Fruit fly (Drosophila melanogaster): ENCODE results near the gene Or94a.

Gene Or94a

dm6 chr3R:22998623-22999179 lies 11.6 kb downstream of the Or94a start:
- TF ChIP-seq EcR (GFP tag; optimal IDR thresholded peaks at IDR 0.05) (no peak), CG34367 (tag; optimal IDR thresholded peaks at IDR 0.05) (no peak), rn (GFP tag; IDR thresholded peaks at IDR 0.05) (no peak), CG8301 (tag; optimal IDR thresholded peaks at IDR 0.05) (no peak), fd96Ca (GFP tag; IDR thresholded peaks at IDR 0.05) (no peak)

dm6 chr3R:23004161-23004560 lies 17.1 kb downstream of the Or94a start:
- TF ChIP-seq CG4496 (GFP tag; IDR thresholded peaks at IDR 0.05) (peak; percentile 84), Ets98B (GFP tag; IDR thresholded peaks at IDR 0.05) (0 out of 2 replicates have a peak, but pooled peaks have one; percentile 11), D1 (tag; optimal IDR thresholded peaks at IDR 0.05) (no peak), fd96Ca (GFP tag; IDR thresholded peaks at IDR 0.05) (peak; percentile 54; the same call in 2 of the 3 replicates), CG32121 (GFP tag; IDR thresholded peaks at IDR 0.05) (no peak)

- TF ChIP-seq CG14655 (GFP tag; optimal IDR thresholded peaks at IDR 0.05) (peak; percentile 26), CG9948 (tag; optimal IDR thresholded peaks at IDR 0.05) (no peak), CG13204 (GFP tag; optimal IDR thresholded peaks at IDR 0.05) (no peak), CG12605 (GFP tag; IDR thresholded peaks at IDR 0.05) (peak; percentile 50), CG8301 (tag; optimal IDR thresholded peaks at IDR 0.05) (peak; percentile 14), Ets98B (GFP tag; IDR thresholded peaks at IDR 0.05) (peak; percentile 77), rn (GFP tag; IDR thresholded peaks at IDR 0.05) (peak; percentile 37; the same call in 1 of the 2 replicates), CG32121 (GFP tag; IDR thresholded peaks at IDR 0.05) (peak; percentile 83), CG4496 (GFP tag; IDR thresholded peaks at IDR 0.05) (peak; percentile 83), fd96Ca (GFP tag; IDR thresholded peaks at IDR 0.05) (peak; percentile 79), EcR (GFP tag; optimal IDR thresholded peaks at IDR 0.05) (no peak), CG8159 (tag; optimal IDR thresholded peaks at IDR 0.05) (no peak), Pif1A (GFP tag; optimal IDR thresholded peaks at IDR 0.05) (peak; percentile 34)
Measured at dm6 chr3R:23009480-23010115, 22.5 kb downstream of the Or94a start.

dm6 chr3R:23010406-23010805 lies 23.3 kb downstream of the Or94a start, which contains the start of gene CG34375:
CG34375 (minus strand) TSS chr3R:23010562.
- TF ChIP-seq Snoo (tag; optimal IDR thresholded peaks at IDR 0.05) (no peak), CG15710 (tag; optimal IDR thresholded peaks at IDR 0.05) (no peak), D1 (tag; optimal IDR thresholded peaks at IDR 0.05) (no peak), CG17806 (tag; optimal IDR thresholded peaks at IDR 0.05) (no peak), CG32121 (GFP tag; IDR thresholded peaks at IDR 0.05) (0 out of 2 replicates have a peak, but pooled peaks have one; percentile 17), Pif1B (GFP tag; optimal IDR thresholded peaks at IDR 0.05) (no peak), CG9948 (tag; optimal IDR thresholded peaks at IDR 0.05) (no peak), CG34367 (tag; optimal IDR thresholded peaks at IDR 0.05) (no peak), Pif1A (GFP tag; optimal IDR thresholded peaks at IDR 0.05) (no peak), EcR (GFP tag; optimal IDR thresholded peaks at IDR 0.05) (no peak), CG10348 (GFP tag; IDR thresholded peaks at IDR 0.05) (no peak), CG4496 (GFP tag; IDR thresholded peaks at IDR 0.05) (peak; percentile 65), CG12605 (GFP tag; IDR thresholded peaks at IDR 0.05) (no peak), CG8301 (tag; optimal IDR thresholded peaks at IDR 0.05) (no peak), Ets98B (GFP tag; IDR thresholded peaks at IDR 0.05) (peak; percentile 69), CG8159 (tag; optimal IDR thresholded peaks at IDR 0.05) (no peak), fd96Ca (GFP tag; IDR thresholded peaks at IDR 0.05) (no peak)

dm6 chr3R:23012017-23012416 lies 24.9 kb downstream of the Or94a start, which contains the start of gene CG6688:
CG6688 (plus strand) TSS chr3R:23012412.
- TF ChIP-seq fd96Ca (GFP tag; IDR thresholded peaks at IDR 0.05), result 0 out of 3 replicates have a peak, but pooled peaks have one; percentile 5
- no peak for TF ChIP-seq CG4496 (GFP tag; IDR thresholded peaks at IDR 0.05)
- TF ChIP-seq CG15710 (tag; optimal IDR thresholded peaks at IDR 0.05), result no peak
- no peak for TF ChIP-seq Pif1A (GFP tag; optimal IDR thresholded peaks at IDR 0.05)
- no peak for TF ChIP-seq rn (GFP tag; IDR thresholded peaks at IDR 0.05)

- TF ChIP-seq CG17806 (tag; optimal IDR thresholded peaks at IDR 0.05), result no peak
- no peak for TF ChIP-seq CG34367 (tag; optimal IDR thresholded peaks at IDR 0.05)
- no peak for TF ChIP-seq Snoo (tag; optimal IDR thresholded peaks at IDR 0.05)
- TF ChIP-seq CG12605 (GFP tag; IDR thresholded peaks at IDR 0.05), result no peak
- no peak for TF ChIP-seq CG32121 (GFP tag; IDR thresholded peaks at IDR 0.05)
- TF ChIP-seq Pif1B (GFP tag; optimal IDR thresholded peaks at IDR 0.05), result no peak
- TF ChIP-seq fd96Ca (GFP tag; IDR thresholded peaks at IDR 0.05), result no peak
- TF ChIP-seq Pif1A (GFP tag; optimal IDR thresholded peaks at IDR 0.05), result no peak
- no peak for TF ChIP-seq Ets98B (GFP tag; IDR thresholded peaks at IDR 0.05)
- TF ChIP-seq CG13204 (GFP tag; optimal IDR thresholded peaks at IDR 0.05), result no peak
- no peak for TF ChIP-seq gl (tag; optimal IDR thresholded peaks at IDR 0.05)
- no peak for TF ChIP-seq CG15710 (tag; optimal IDR thresholded peaks at IDR 0.05)
- TF ChIP-seq CG9948 (tag; optimal IDR thresholded peaks at IDR 0.05), result no peak
- no peak for TF ChIP-seq CG4496 (GFP tag; IDR thresholded peaks at IDR 0.05)
- TF ChIP-seq CG10348 (GFP tag; IDR thresholded peaks at IDR 0.05), result no peak
- TF ChIP-seq CG8301 (tag; optimal IDR thresholded peaks at IDR 0.05), result no peak
- TF ChIP-seq D1 (tag; optimal IDR thresholded peaks at IDR 0.05), result no peak
- no peak for TF ChIP-seq rn (GFP tag; IDR thresholded peaks at IDR 0.05)
- no peak for TF ChIP-seq CG8159 (tag; optimal IDR thresholded peaks at IDR 0.05)
Measured at dm6 chr3R:23013482-23013881, 26.4 kb downstream of the Or94a start.

All from whole organism, pupa.